Fruit fly (Drosophila melanogaster) whole organism, prepupa: ENCODE data around the gene CG16965.

ENCODE experiments used
- Blimp-1 ChIP-seq: fragments of 200-800 bp; sonication (Bioruptor generic); optimal IDR thresholded peaks from 3 replicates; lab custom pipeline; 2017; ENCODE audit warnings: missing biosample characterization, missing genetic modification characterization, mild to moderate bottlenecking, moderate library complexity, missing genetic modification reagents
- CG10631 ChIP-seq: fragments of 200-800 bp; sonication (Bioruptor generic); optimal IDR thresholded peaks from 2 replicates; lab custom pipeline; 2016; ENCODE audit warnings: missing biosample characterization, missing genetic modification characterization
- CG10669 ChIP-seq: fragments of 200-800 bp; sonication (Bioruptor generic); optimal IDR thresholded peaks from 3 replicates; lab custom pipeline; 2018; ENCODE audit warnings: missing biosample characterization, mild to moderate bottlenecking, missing genetic modification characterization, moderate library complexity
- CG11762 ChIP-seq: fragments of 200-800 bp; sonication (Bioruptor generic); optimal IDR thresholded peaks from 3 replicates; lab custom pipeline; 2016; ENCODE audit warnings: missing biosample characterization, missing genetic modification characterization; ENCODE audit not compliant: insufficient read depth
- CG11902 ChIP-seq: fragments of 200-800 bp; sonication (Bioruptor generic); optimal IDR thresholded peaks from 3 replicates; lab custom pipeline; 2016; ENCODE audit warnings: missing biosample characterization, missing genetic modification characterization
- CG15336 ChIP-seq: fragments of 200-800 bp; sonication (Bioruptor generic); IDR thresholded peaks from 2 replicates; pipeline ENCODE4 v1.3.6; 2022; ENCODE audit warnings: missing biosample characterization, missing genetic modification characterization
- CG3032 ChIP-seq: fragments of 200-800 bp; optimal IDR thresholded peaks from 2 replicates; lab custom pipeline; 2019; ENCODE audit warnings: missing biosample characterization, mild to moderate bottlenecking, missing genetic modification characterization, moderate library complexity
- CG31627 ChIP-seq: fragments of 200-800 bp; sonication (Bioruptor generic); optimal IDR thresholded peaks from 3 replicates; lab custom pipeline; 2016; ENCODE audit warnings: missing biosample characterization, missing genetic modification characterization
- CG34406 ChIP-seq: fragments of 200-800 bp; sonication (Bioruptor generic); optimal IDR thresholded peaks from 3 replicates; lab custom pipeline; 2016; ENCODE audit warnings: missing biosample characterization, missing genetic modification characterization
- CG4318 ChIP-seq: fragments of 200-800 bp; sonication (Bioruptor generic); optimal IDR thresholded peaks from 3 replicates; lab custom pipeline; 2017; ENCODE audit warnings: missing biosample characterization, mild to moderate bottlenecking, missing genetic modification characterization
- CG6163 ChIP-seq: fragments of 200-800 bp; sonication (Bioruptor generic); IDR thresholded peaks from 3 replicates; pipeline ENCODE4 v1.3.6; 2022; ENCODE audit warnings: missing biosample characterization, missing genetic modification characterization
- CG6276 ChIP-seq: fragments of 200-800 bp; sonication (Bioruptor generic); optimal IDR thresholded peaks from 2 replicates; lab custom pipeline; 2017; ENCODE audit warnings: missing biosample characterization, mild to moderate bottlenecking, missing genetic modification characterization
- CG6792 ChIP-seq: fragments of 200-800 bp; sonication (Bioruptor generic); optimal IDR thresholded peaks from 3 replicates; lab custom pipeline; 2016; ENCODE audit warnings: missing biosample characterization, missing genetic modification characterization
- CG6808 ChIP-seq: fragments of 200-800 bp; sonication (Bioruptor generic); optimal IDR thresholded peaks from 3 replicates; lab custom pipeline; 2017; ENCODE audit warnings: missing biosample characterization, missing genetic modification characterization, mild to moderate bottlenecking, moderate library complexity, missing genetic modification reagents
- CG6854 ChIP-seq: fragments of 200-800 bp; sonication (Bioruptor generic); optimal IDR thresholded peaks from 2 replicates; lab custom pipeline; 2017; ENCODE audit warnings: missing biosample characterization, mild to moderate bottlenecking, missing genetic modification characterization
- CG8319 ChIP-seq: fragments of 200-800 bp; sonication (Bioruptor generic); optimal IDR thresholded peaks from 3 replicates; lab custom pipeline; 2016; ENCODE audit warnings: missing biosample characterization, missing genetic modification characterization
- CG8632 ChIP-seq: fragments of 200-800 bp; sonication (Bioruptor generic); optimal IDR thresholded peaks from 3 replicates; lab custom pipeline; 2016; ENCODE audit warnings: missing biosample characterization, missing genetic modification characterization
- CG9139 ChIP-seq: fragments of 200-800 bp; sonication (Bioruptor generic); optimal IDR thresholded peaks from 3 replicates; lab custom pipeline; 2017; ENCODE audit warnings: missing biosample characterization, mild to moderate bottlenecking, missing genetic modification characterization
- Eip78C ChIP-seq: fragments of 200-800 bp; sonication (Bioruptor generic); peaks from one replicate; lab custom pipeline; 2016; ENCODE audit warnings: missing biosample characterization, missing genetic modification characterization
- Eip93F ChIP-seq: fragments of 200-800 bp; sonication (Bioruptor generic); optimal IDR thresholded peaks from 2 replicates; lab custom pipeline; 2016; ENCODE audit warnings: missing biosample characterization, mild to moderate bottlenecking, missing genetic modification characterization
- Ets21C ChIP-seq: fragments of 200-800 bp; sonication (Bioruptor generic); optimal IDR thresholded peaks from 3 replicates; lab custom pipeline; 2016; ENCODE audit warnings: missing biosample characterization, missing genetic modification characterization
- Ets96B ChIP-seq: fragments of 200-800 bp; optimal IDR thresholded peaks from 2 replicates; lab custom pipeline; 2019; ENCODE audit warnings: missing biosample characterization, mild to moderate bottlenecking, missing genetic modification characterization, moderate library complexity
- Gug ChIP-seq: fragments of 200-800 bp; sonication (Bioruptor generic); IDR thresholded peaks from 2 replicates; pipeline ENCODE4 v1.3.6; 2022; ENCODE audit warnings: missing biosample characterization, missing genetic modification characterization
- Hr38 ChIP-seq: sonication (Bioruptor generic); optimal IDR thresholded peaks from 2 replicates; lab custom pipeline; 2016; ENCODE audit warnings: missing biosample characterization, missing genetic modification characterization
- Hr4 ChIP-seq: fragments of 200-800 bp; sonication (Bioruptor generic); optimal IDR thresholded peaks from 3 replicates; lab custom pipeline; 2016; ENCODE audit warnings: missing biosample characterization, missing genetic modification characterization
- Met ChIP-seq: fragments of 200-800 bp; sonication (Bioruptor generic); optimal IDR thresholded peaks from 3 replicates; lab custom pipeline; 2016; ENCODE audit warnings: missing biosample characterization, missing genetic modification characterization
- OdsH ChIP-seq: fragments of 200-800 bp; sonication (Bioruptor generic); optimal IDR thresholded peaks from 3 replicates; lab custom pipeline; 2016; ENCODE audit warnings: missing biosample characterization, missing genetic modification characterization
- Smox ChIP-seq: fragments of 200-800 bp; sonication (Bioruptor generic); optimal IDR thresholded peaks from 3 replicates; lab custom pipeline; 2016; ENCODE audit warnings: missing biosample characterization, missing genetic modification characterization
- Sox102F ChIP-seq: fragments of 200-800 bp; sonication (Bioruptor generic); optimal IDR thresholded peaks from 2 replicates; lab custom pipeline; 2016; ENCODE audit warnings: missing biosample characterization, mild to moderate bottlenecking, missing genetic modification characterization
- Sox14 ChIP-seq: fragments of 200-800 bp; sonication (Bioruptor generic); optimal IDR thresholded peaks from 3 replicates; lab custom pipeline; 2016; ENCODE audit warnings: missing biosample characterization, missing genetic modification characterization
- Sox15 ChIP-seq: fragments of 200-800 bp; sonication (Bioruptor generic); optimal IDR thresholded peaks from 3 replicates; lab custom pipeline; 2016; ENCODE audit warnings: missing biosample characterization, missing genetic modification characterization
- achi ChIP-seq: fragments of 200-800 bp; sonication (Bioruptor generic); optimal IDR thresholded peaks from 3 replicates; lab custom pipeline; 2016; ENCODE audit warnings: missing biosample characterization, missing genetic modification characterization
- acj6 ChIP-seq: fragments of 200-800 bp; sonication (Bioruptor generic); optimal IDR thresholded peaks from 3 replicates; lab custom pipeline; 2016; ENCODE audit warnings: missing biosample characterization, missing genetic modification characterization
- dac ChIP-seq: fragments of 200-800 bp; sonication (Bioruptor generic); optimal IDR thresholded peaks from 2 replicates; lab custom pipeline; 2017; ENCODE audit warnings: missing biosample characterization, mild to moderate bottlenecking, missing genetic modification characterization
- dsx ChIP-seq: fragments of 200-800 bp; optimal IDR thresholded peaks from 3 replicates; lab custom pipeline; 2019; ENCODE audit warnings: missing biosample characterization, mild to moderate bottlenecking, missing genetic modification characterization, moderate library complexity; ENCODE audit not compliant: poor library complexity, severe bottlenecking
- esn ChIP-seq: fragments of 200-800 bp; sonication (Bioruptor generic); optimal IDR thresholded peaks from 2 replicates; lab custom pipeline; 2016; ENCODE audit warnings: missing biosample characterization, mild to moderate bottlenecking, missing genetic modification characterization, moderate library complexity
- fd59A ChIP-seq: fragments of 200-800 bp; sonication (Bioruptor generic); optimal IDR thresholded peaks from 2 replicates; lab custom pipeline; 2017; ENCODE audit warnings: missing biosample characterization, mild to moderate bottlenecking, missing genetic modification characterization, missing genetic modification reagents
- fd85E ChIP-seq: fragments of 200-800 bp; sonication (Bioruptor generic); optimal IDR thresholded peaks from 3 replicates; lab custom pipeline; 2016; ENCODE audit warnings: missing biosample characterization, missing genetic modification characterization
- fkh ChIP-seq: fragments of 200-800 bp; sonication (Bioruptor generic); optimal IDR thresholded peaks from 3 replicates; lab custom pipeline; 2017; ENCODE audit warnings: missing biosample characterization, mild to moderate bottlenecking, missing genetic modification characterization, moderate library complexity
- net ChIP-seq: fragments of 200-800 bp; sonication (Bioruptor generic); optimal IDR thresholded peaks from 3 replicates; lab custom pipeline; 2016; ENCODE audit warnings: missing biosample characterization, missing genetic modification characterization
- pdm3 ChIP-seq: fragments of 200-800 bp; sonication (Bioruptor generic); optimal IDR thresholded peaks from 3 replicates; lab custom pipeline; 2016; ENCODE audit warnings: missing biosample characterization, missing genetic modification characterization
- salr ChIP-seq, 2 experiments: fragments of 200-800 bp; sonication (Bioruptor generic); optimal IDR thresholded peaks; 3 replicates each; lab custom pipeline; 2016 to 2018; ENCODE audit warnings: missing biosample characterization in 2 of 2, missing genetic modification characterization in 2 of 2, mild to moderate bottlenecking in 1 of 2
- spab ChIP-seq: fragments of 200-800 bp; sonication (Bioruptor generic); optimal IDR thresholded peaks from 2 replicates; lab custom pipeline; 2017; ENCODE audit warnings: missing biosample characterization, mild to moderate bottlenecking, missing genetic modification characterization, missing genetic modification reagents
- ss ChIP-seq, 2 experiments: fragments of 200-800 bp; sonication (Bioruptor generic); optimal IDR thresholded peaks; 2 replicates in 1 of 2; 3 replicates in 1 of 2; lab custom pipeline; 2017 to 2018; ENCODE audit warnings: mild to moderate bottlenecking in 2 of 2, missing biosample characterization in 2 of 2, missing genetic modification characterization in 2 of 2, moderate library complexity in 1 of 2
- svp ChIP-seq: fragments of 200-800 bp; sonication (Bioruptor generic); peaks from one replicate; lab custom pipeline; 2016; ENCODE audit warnings: missing biosample characterization, missing genetic modification characterization
- topi ChIP-seq: fragments of 200-800 bp; sonication (Bioruptor generic); optimal IDR thresholded peaks from 3 replicates; lab custom pipeline; 2016; ENCODE audit warnings: missing biosample characterization, missing genetic modification characterization
- vri ChIP-seq: fragments of 200-800 bp; sonication (Bioruptor generic); optimal IDR thresholded peaks from 3 replicates; lab custom pipeline; 2016; ENCODE audit warnings: missing biosample characterization, mild to moderate bottlenecking, missing genetic modification characterization

CG16965 gene

dm6 chr2L:12025505-12025904 is 44.1 kb downstream of the CG16965 start (continued):
- TF ChIP-seq CG9139 (GFP tag; lab: Kevin White, UChicago) (no peak), Sox102F (GFP tag; lab: Kevin White, UChicago) (peak; percentile 4), pdm3 (GFP tag; lab: Kevin White, UChicago) (no peak), CG4318 (GFP tag; lab: Kevin White, UChicago) (no peak), fd85E (no peak), Sox14 (GFP tag; lab: Kevin White, UChicago) (peak; percentile 61), vri (no peak)

dm6 chr2L:12026458-12027431 is 45.4 kb downstream of the CG16965 start:
- peak; percentile 79 for TF ChIP-seq dsx (GFP tag; lab: Kevin White, UChicago)
- TF ChIP-seq CG6808: peak; percentile 85
- peak; percentile 70 for TF ChIP-seq CG10669 (GFP tag; lab: Kevin White, UChicago)
- peak; percentile 60 for TF ChIP-seq net (GFP tag; lab: Kevin White, UChicago)
- peak; percentile 50 for TF ChIP-seq CG8319 (GFP tag; lab: Kevin White, UChicago)
- peak; percentile 86 for TF ChIP-seq CG6276 (GFP tag; lab: Kevin White, UChicago)
- peak; percentile 62 for TF ChIP-seq Ets21C
- peak; percentile 84 for TF ChIP-seq esn (GFP tag; lab: Kevin White, UChicago)
- peak; percentile 65 for TF ChIP-seq CG6854 (GFP tag; lab: Kevin White, UChicago)
- peak; percentile 50 for TF ChIP-seq Hr4 (GFP tag; lab: Kevin White, UChicago)
- peak; percentile 58 for TF ChIP-seq Blimp-1 (GFP tag; lab: Kevin White, UChicago)
- peak; percentile 65 for TF ChIP-seq CG11902
- peak; percentile 65 for TF ChIP-seq Smox
- peak; percentile 73 for TF ChIP-seq Sox15 (GFP tag; lab: Kevin White, UChicago)
- peak; percentile 67 for TF ChIP-seq CG15336 (GFP tag; lab: Robert Waterston, UW)
- TF ChIP-seq spab (GFP tag; lab: Kevin White, UChicago): peak; percentile 75
- TF ChIP-seq fd59A (GFP tag; lab: Kevin White, UChicago): peak; percentile 71
- peak; percentile 75 for TF ChIP-seq achi
- peak; percentile 82 for TF ChIP-seq CG10631 (GFP tag; lab: Kevin White, UChicago)
- peak; percentile 75 for TF ChIP-seq topi
- peak; percentile 79; the same call in 2 of the 3 replicates for TF ChIP-seq CG6163 (GFP tag; lab: Robert Waterston, UW)
- TF ChIP-seq svp (GFP tag; lab: Kevin White, UChicago): peak; percentile 87
- peak; percentile 29 for TF ChIP-seq Eip93F (GFP tag; lab: Kevin White, UChicago)
- TF ChIP-seq salr (GFP tag; optimal IDR thresholded peaks at IDR 0.05; lab: Kevin White, UChicago): peak; percentile 47 to 88
- TF ChIP-seq Sox14 (GFP tag; lab: Kevin White, UChicago): peak; percentile 68
- peak; percentile 78 for TF ChIP-seq CG3032 (tag; lab: Kevin White, UChicago)
- peak; percentile 77 for TF ChIP-seq Ets96B (tag; lab: Kevin White, UChicago)
- peak; percentile 84 for TF ChIP-seq CG34406 (GFP tag; lab: Kevin White, UChicago)
- peak; percentile 53 for TF ChIP-seq CG11762 (GFP tag; lab: Kevin White, UChicago)
- peak; percentile 80 for TF ChIP-seq CG8632 (GFP tag; lab: Kevin White, UChicago)
- TF ChIP-seq acj6 (GFP tag; lab: Kevin White, UChicago): peak; percentile 79
- TF ChIP-seq fkh (GFP tag; lab: Kevin White, UChicago): no peak
- no peak for TF ChIP-seq fd85E
- TF ChIP-seq vri: peak; percentile 68
- peak; percentile 74 for TF ChIP-seq CG31627 (GFP tag; lab: Kevin White, UChicago)
- no peak for TF ChIP-seq Hr38 (GFP tag; lab: Kevin White, UChicago)
- peak; percentile 64 for TF ChIP-seq Met (GFP tag; lab: Kevin White, UChicago)
- peak; percentile 56 for TF ChIP-seq Gug (GFP tag; lab: Robert Waterston, UW)
- no peak for TF ChIP-seq dac (GFP tag; lab: Kevin White, UChicago)
- peak; percentile 68 for TF ChIP-seq CG6792 (GFP tag; lab: Kevin White, UChicago)
- peak; percentile 72 for TF ChIP-seq OdsH (GFP tag; lab: Kevin White, UChicago)
- TF ChIP-seq ss (GFP tag; optimal IDR thresholded peaks at IDR 0.05; lab: Kevin White, UChicago): peak; percentile 91 to 92
- peak; percentile 91 for TF ChIP-seq Eip78C
